Worm (Caenorhabditis elegans) whole organism, mixed stage, embryonic: ENCODE results near the gene T01D1.3.

Experiments
- blmp-1 ChIP-seq: fragments of 150-350 bp; optimal IDR thresholded peaks from 2 replicates; lab custom pipeline; 2014; ENCODE audit warnings: missing biosample characterization, missing genetic modification characterization
- hlh-1 ChIP-seq: fragments of 150-350 bp; optimal IDR thresholded peaks from 2 replicates; lab custom pipeline; 2014; ENCODE audit warnings: missing biosample characterization, missing genetic modification reagents, missing genetic modification characterization
- nhr-12 ChIP-seq: fragments of 150-350 bp; optimal IDR thresholded peaks from 2 replicates; lab custom pipeline; 2014; ENCODE audit warnings: missing biosample characterization, missing genetic modification characterization
- nhr-76 ChIP-seq: sonication (generic microtip); optimal IDR thresholded peaks from 2 replicates; lab custom pipeline; 2017; ENCODE audit warnings: missing biosample characterization, missing genetic modification characterization
- snpc-4 ChIP-seq: fragments of 150-350 bp; optimal IDR thresholded peaks from 2 replicates; lab custom pipeline; 2014; ENCODE audit warnings: missing biosample characterization, missing genetic modification characterization
- unc-39 ChIP-seq: fragments of 150-350 bp; optimal IDR thresholded peaks from 2 replicates; lab custom pipeline; 2014; ENCODE audit warnings: missing biosample characterization, missing genetic modification characterization
- unc-62 ChIP-seq: fragments of 150-350 bp; optimal IDR thresholded peaks from 2 replicates; lab custom pipeline; 2014; ENCODE audit warnings: missing biosample characterization, missing genetic modification reagents, missing genetic modification characterization

DNA sequence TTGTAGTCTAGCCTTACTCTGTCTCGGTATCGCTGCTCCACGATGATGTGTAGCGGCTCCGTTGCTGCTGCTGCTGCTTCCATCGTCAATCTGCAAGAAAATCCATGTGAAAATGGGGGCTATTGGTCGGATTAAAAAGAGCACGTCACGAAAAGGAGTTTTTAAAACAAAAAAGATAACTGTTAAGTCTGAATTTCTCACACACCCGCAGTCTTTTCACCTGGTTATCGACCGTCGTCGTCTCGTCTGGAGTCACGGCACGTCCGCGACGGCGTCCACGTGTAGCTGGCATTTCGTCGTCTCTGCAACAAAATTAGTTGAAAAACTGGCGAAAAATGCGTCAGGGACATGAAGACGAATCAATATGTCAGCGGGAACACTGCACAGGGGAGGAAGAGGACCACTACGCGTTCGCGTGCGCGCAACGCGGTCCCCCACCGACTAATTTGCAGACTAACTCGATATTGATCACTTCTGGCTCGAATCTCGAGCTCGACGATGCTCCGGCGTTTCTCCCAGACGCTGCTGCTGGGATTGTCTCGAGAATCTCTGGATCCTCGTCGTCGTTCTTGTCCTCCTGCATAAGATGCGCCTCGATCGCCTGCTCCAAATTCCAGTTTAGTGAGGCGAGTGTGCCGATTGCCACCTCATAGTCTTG lies 44.2 kb upstream of the T01D1.3 start:
- TF ChIP-seq hlh-1 (tag; lab: Kevin White, UChicago) (no peak), snpc-4 (tag; lab: Kevin White, UChicago) (no peak), unc-62 (GFP tag; lab: Kevin White, UChicago) (no peak), unc-39 (tag; lab: Kevin White, UChicago) (no peak), nhr-12 (tag; lab: Kevin White, UChicago) (no peak), nhr-76 (tag; lab: Kevin White, UChicago) (no peak), blmp-1 (tag; lab: Kevin White, UChicago) (no peak)
